Worm (Caenorhabditis elegans) whole organism, late embryonic: ENCODE results near the gene prx-19.

Experiments used
- fax-1 ChIP-seq: sonication (generic microtip); optimal IDR thresholded peaks from 2 replicates; lab custom pipeline; 2016; ENCODE audit warnings: missing genotype, missing genetic modification characterization, missing compliant biosample characterization
- pha-4 ChIP-seq: fragments of 150-350 bp; optimal IDR thresholded peaks from 2 replicates; lab custom pipeline; 2018; ENCODE audit warnings: missing biosample characterization, missing genetic modification reagents, missing genetic modification characterization

DNA sequence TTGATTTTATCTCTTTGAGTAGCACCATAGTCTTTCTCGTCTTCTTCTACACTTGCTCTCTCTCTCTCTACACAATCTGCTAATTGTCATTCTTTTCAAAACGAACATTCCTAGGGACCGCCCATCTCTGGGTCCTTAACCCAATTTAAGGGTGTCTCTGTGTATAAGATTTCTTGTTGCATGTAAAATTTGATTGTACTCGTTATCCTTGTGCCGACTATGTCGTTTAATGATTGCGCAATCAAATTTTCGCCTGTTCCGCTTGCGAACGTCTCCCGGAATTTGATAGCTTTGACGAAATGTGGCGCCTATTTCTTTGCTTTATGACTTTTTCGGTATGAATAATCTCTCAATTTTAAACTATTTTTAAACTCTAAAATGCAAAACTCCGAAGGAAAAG lies 2.0 kb upstream of the prx-19 start:
- TF ChIP-seq fax-1 (no peak), pha-4 (tag; lab: Kevin White, UChicago) (no peak)
